Worm (Caenorhabditis elegans) whole organism, young adult: ENCODE measurements around the gene C16D9.9.

ENCODE experiments used
- C06A6.2 ChIP-seq: fragments of 200-800 bp; sonication (Bioruptor generic); conservative IDR thresholded peaks from 2 replicates; pipeline ENCODE4 v1.3.6; 2022; ENCODE audit warnings: missing genetic modification characterization, missing compliant biosample characterization
- F55B11.4 ChIP-seq: sonication (generic microtip); optimal IDR thresholded peaks from 2 replicates; lab custom pipeline; 2016; ENCODE audit warnings: missing compliant biosample characterization, missing genetic modification characterization, borderline replicate concordance; ENCODE audit not compliant: insufficient read depth
- dpl-1 ChIP-seq: fragments of 150-350 bp; optimal IDR thresholded peaks from 2 replicates; lab custom pipeline; 2014; ENCODE audit warnings: missing biosample characterization, missing genetic modification reagents, missing genetic modification characterization
- lir-1 ChIP-seq: fragments of 200-800 bp; sonication (Bioruptor generic); conservative IDR thresholded peaks from 2 replicates; pipeline ENCODE4 v1.3.6; 2022; ENCODE audit warnings: missing genetic modification reagents, missing genetic modification characterization, missing compliant biosample characterization
- lsy-27 ChIP-seq: sonication (generic microtip); optimal IDR thresholded peaks from 2 replicates; lab custom pipeline; 2017; ENCODE audit warnings: missing genetic modification characterization, mild to moderate bottlenecking, missing compliant biosample characterization, antibody characterized with exemption, missing genotype, borderline replicate concordance; ENCODE audit not compliant: insufficient read depth
- nfya-1 ChIP-seq: sonication (generic microtip); optimal IDR thresholded peaks from 2 replicates; lab custom pipeline; 2017; ENCODE audit warnings: antibody characterized with exemption, missing compliant biosample characterization, missing genetic modification characterization, borderline replicate concordance; ENCODE audit not compliant: insufficient read depth
- pha-4 ChIP-seq: fragments of 150-350 bp; sonication (generic microtip); optimal IDR thresholded peaks from 2 replicates; lab custom pipeline; 2014; ENCODE audit warnings: missing biosample characterization, missing genetic modification reagents, missing genetic modification characterization
- somi-1 ChIP-seq: fragments of 200-800 bp; sonication (Bioruptor generic); optimal IDR thresholded peaks from 2 replicates; lab custom pipeline; 2018; ENCODE audit warnings: mild to moderate bottlenecking, missing genetic modification characterization, missing compliant biosample characterization
- tbp1 ChIP-seq: fragments of 200-800 bp; sonication (Bioruptor generic); optimal IDR thresholded peaks from 2 replicates; lab custom pipeline; 2018; ENCODE audit warnings: mild to moderate bottlenecking, missing genetic modification characterization, missing compliant biosample characterization
- unc-130 ChIP-seq: sonication (generic microtip); optimal IDR thresholded peaks from 2 replicates; lab custom pipeline; 2016; ENCODE audit warnings: missing genetic modification reagents, missing genetic modification characterization, missing compliant biosample characterization

DNA sequence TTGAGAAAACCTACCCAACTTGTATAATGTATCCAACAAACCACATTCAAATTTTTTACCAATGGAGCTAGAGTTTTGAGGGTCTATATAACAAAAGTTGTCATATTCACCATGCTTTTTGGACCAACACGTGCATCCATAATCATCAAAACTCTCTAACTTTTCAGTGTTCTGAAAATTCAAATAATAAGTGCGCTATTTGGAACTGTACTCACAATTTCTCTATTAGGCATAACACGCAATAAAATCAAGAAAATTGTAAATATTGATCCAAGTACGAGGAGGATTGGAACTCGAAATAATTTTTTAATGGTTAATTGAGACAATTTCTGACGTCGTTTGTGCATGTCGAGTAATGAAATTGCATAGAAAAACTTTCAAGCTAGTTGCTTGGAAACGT, 24.1 kb upstream of the C16D9.9 start, which contains the start of gene C16D9.3:
- no peak for TF ChIP-seq nfya-1 (tag; lab: Kevin White, UChicago)
- no peak for TF ChIP-seq lir-1 (GFP tag; lab: Robert Waterston, UW)
- TF ChIP-seq C06A6.2: no peak
- TF ChIP-seq F55B11.4 (tag; lab: Kevin White, UChicago): no peak
- TF ChIP-seq pha-4: no peak
- TF ChIP-seq tbp1 (GFP tag; lab: Kevin White, UChicago): no peak
- TF ChIP-seq dpl-1 (GFP tag; lab: Kevin White, UChicago): no peak
- no peak for TF ChIP-seq unc-130 (GFP tag; lab: Kevin White, UChicago)
- TF ChIP-seq somi-1: no peak
- TF ChIP-seq lsy-27: no peak
